Worm (Caenorhabditis elegans) whole organism, L1 larva: ENCODE measurements around the gene clpr-2.

ENCODE experiments used
- C16A3.4 ChIP-seq: fragments of 150-350 bp; optimal IDR thresholded peaks from 2 replicates; lab custom pipeline; 2014; ENCODE audit warnings: missing biosample characterization, missing genetic modification characterization
- C34B4.2 ChIP-seq: sonication (generic microtip); optimal IDR thresholded peaks from 2 replicates; lab custom pipeline; 2017; ENCODE audit warnings: mild to moderate bottlenecking, missing genetic modification characterization, missing compliant biosample characterization
- aly-2 ChIP-seq: fragments of 150-350 bp; optimal IDR thresholded peaks from 2 replicates; lab custom pipeline; 2014; ENCODE audit warnings: missing biosample characterization, missing genetic modification characterization
- blmp-1 ChIP-seq: fragments of 150-350 bp; optimal IDR thresholded peaks from 2 replicates; lab custom pipeline; 2014; ENCODE audit warnings: missing biosample characterization, missing genetic modification characterization
- ces-1 ChIP-seq: fragments of 150-350 bp; optimal IDR thresholded peaks from 2 replicates; lab custom pipeline; 2014; ENCODE audit warnings: missing biosample characterization, missing genetic modification reagents, missing genetic modification characterization
- dpl-1 ChIP-seq, 3 experiments: fragments of 150-350 bp in 2 of 3; sonication (generic microtip) in 1 of 3; optimal IDR thresholded peaks; 2 replicates each; lab custom pipeline; 2014 to 2017; ENCODE audit warnings: missing biosample characterization in 3 of 3, missing genetic modification characterization in 3 of 3, missing genetic modification reagents in 3 of 3
- dsc-1 ChIP-seq: sonication (generic microtip); optimal IDR thresholded peaks from 2 replicates; lab custom pipeline; 2016; ENCODE audit warnings: mild to moderate bottlenecking, missing genetic modification characterization, missing compliant biosample characterization
- efl-1 ChIP-seq, 4 experiments: fragments of 150-350 bp; optimal IDR thresholded peaks in 3 of 4; peaks in 1 of 4; 1 replicate in 1 of 4; 2 replicates in 3 of 4; lab custom pipeline; 2014; ENCODE audit warnings: missing biosample characterization in 2 of 4, missing genetic modification characterization in 2 of 4, missing genetic modification reagents in 2 of 4
- efl-3 ChIP-seq: fragments of 200-800 bp; sonication (Bioruptor generic); optimal IDR thresholded peaks from 2 replicates; lab custom pipeline; 2018; ENCODE audit warnings: mild to moderate bottlenecking, missing genetic modification characterization, missing compliant biosample characterization
- egl-13 ChIP-seq: sonication (generic microtip); optimal IDR thresholded peaks from 2 replicates; lab custom pipeline; 2016; ENCODE audit warnings: missing genotype, missing genetic modification reagents, missing genetic modification characterization, missing compliant biosample characterization
- elt-2 ChIP-seq: sonication (generic microtip); optimal IDR thresholded peaks from 2 replicates; lab custom pipeline; 2016; ENCODE audit warnings: missing genetic modification characterization, mild to moderate bottlenecking, inconsistent platforms, missing compliant biosample characterization, missing genetic modification reagents
- elt-3 ChIP-seq, 6 experiments: fragments of 150-350 bp in 1 of 6; sonication (generic microtip); optimal IDR thresholded peaks; 2 replicates each; lab custom pipeline; 2017 to 2018; ENCODE audit warnings: missing biosample characterization in 6 of 6, missing genetic modification characterization in 6 of 6, inconsistent platforms in 1 of 6
- fkh-8 ChIP-seq: sonication (generic microtip); optimal IDR thresholded peaks from 2 replicates; lab custom pipeline; 2016; ENCODE audit warnings: mild to moderate bottlenecking, missing genetic modification characterization, missing compliant biosample characterization
- hlh-4 ChIP-seq: sonication (generic microtip); optimal IDR thresholded peaks from 2 replicates; lab custom pipeline; 2016; ENCODE audit warnings: mild to moderate bottlenecking, missing genetic modification characterization, missing compliant biosample characterization
- jun-1 ChIP-seq: fragments of 150-350 bp; optimal IDR thresholded peaks from 2 replicates; lab custom pipeline; 2014; ENCODE audit warnings: missing biosample characterization, missing genetic modification reagents, missing genetic modification characterization
- lin-14 ChIP-seq: fragments of 200-800 bp; sonication (Bioruptor generic); optimal IDR thresholded peaks from 2 replicates; lab custom pipeline; 2018; ENCODE audit warnings: mild to moderate bottlenecking, missing genetic modification characterization, moderate library complexity, missing compliant biosample characterization
- lin-15B ChIP-seq: fragments of 150-350 bp; sonication (generic microtip); optimal IDR thresholded peaks from 3 replicates; lab custom pipeline; 2014; ENCODE audit warnings: missing biosample characterization, missing genetic modification characterization
- lin-35 ChIP-seq, 2 experiments: fragments of 150-350 bp; optimal IDR thresholded peaks; 2 replicates each; lab custom pipeline; 2014; ENCODE audit warnings: missing biosample characterization in 2 of 2, missing genetic modification characterization in 2 of 2, missing genetic modification reagents in 2 of 2
- lir-3 ChIP-seq: sonication (generic microtip); optimal IDR thresholded peaks from 2 replicates; lab custom pipeline; 2016; ENCODE audit warnings: mild to moderate bottlenecking, missing genetic modification characterization, moderate library complexity, missing compliant biosample characterization; ENCODE audit not compliant: poor library complexity
- lsy-2 ChIP-seq, 2 experiments: fragments of 150-350 bp; optimal IDR thresholded peaks; 2 replicates each; lab custom pipeline; 2014; ENCODE audit warnings: missing biosample characterization in 2 of 2, missing genetic modification characterization in 2 of 2
- mdl-1 ChIP-seq, 2 experiments: fragments of 150-350 bp; optimal IDR thresholded peaks; 2 replicates each; lab custom pipeline; 2014 to 2017; ENCODE audit warnings: missing biosample characterization in 2 of 2, missing genetic modification characterization in 2 of 2, inconsistent platforms in 1 of 2
- mef-2 ChIP-seq: fragments of 150-350 bp; optimal IDR thresholded peaks from 2 replicates; lab custom pipeline; 2014; ENCODE audit warnings: missing biosample characterization, missing genetic modification characterization
- nhr-11 ChIP-seq: fragments of 150-350 bp; optimal IDR thresholded peaks from 2 replicates; lab custom pipeline; 2014; ENCODE audit warnings: missing biosample characterization, missing genetic modification characterization
- nhr-12 ChIP-seq: sonication (generic microtip); optimal IDR thresholded peaks from 2 replicates; lab custom pipeline; 2017; ENCODE audit warnings: missing biosample characterization, missing genetic modification characterization
- nhr-19 ChIP-seq: fragments of 200-800 bp; sonication (Bioruptor generic); conservative IDR thresholded peaks from 2 replicates; pipeline ENCODE4 v1.3.6; 2022; ENCODE audit warnings: missing genetic modification characterization, missing compliant biosample characterization
- nhr-20 ChIP-seq: sonication (generic microtip); optimal IDR thresholded peaks from 2 replicates; lab custom pipeline; 2016; ENCODE audit warnings: mild to moderate bottlenecking, missing genetic modification characterization, missing compliant biosample characterization
- nhr-237 ChIP-seq: fragments of 150-350 bp; optimal IDR thresholded peaks from 2 replicates; lab custom pipeline; 2014; ENCODE audit warnings: missing biosample characterization, missing genetic modification characterization
- nhr-47 ChIP-seq: sonication (generic microtip); optimal IDR thresholded peaks from 2 replicates; lab custom pipeline; 2016; ENCODE audit warnings: mild to moderate bottlenecking, missing genetic modification characterization, moderate library complexity, missing compliant biosample characterization
- nhr-71 ChIP-seq: sonication (generic microtip); optimal IDR thresholded peaks from 2 replicates; lab custom pipeline; 2016; ENCODE audit warnings: mild to moderate bottlenecking, missing genetic modification characterization, moderate library complexity, missing compliant biosample characterization
- nhr-77 ChIP-seq: fragments of 150-350 bp; optimal IDR thresholded peaks from 2 replicates; lab custom pipeline; 2014; ENCODE audit warnings: missing biosample characterization, missing genetic modification characterization
- nhr-84 ChIP-seq: sonication (generic microtip); optimal IDR thresholded peaks from 2 replicates; lab custom pipeline; 2017; ENCODE audit warnings: missing biosample characterization, missing genetic modification characterization
- pax-3 ChIP-seq: fragments of 200-800 bp; sonication (Bioruptor generic); optimal IDR thresholded peaks from 2 replicates; lab custom pipeline; 2018; ENCODE audit warnings: mild to moderate bottlenecking, missing genetic modification characterization, moderate library complexity, missing compliant biosample characterization
- rnt-1 ChIP-seq: sonication (generic microtip); optimal IDR thresholded peaks from 2 replicates; lab custom pipeline; 2016; ENCODE audit warnings: mild to moderate bottlenecking, missing genetic modification characterization, moderate library complexity, missing compliant biosample characterization
- sox-4 ChIP-seq: sonication (generic microtip); optimal IDR thresholded peaks from 2 replicates; lab custom pipeline; 2016; ENCODE audit warnings: missing genetic modification characterization, missing compliant biosample characterization
- sup-37 ChIP-seq: fragments of 200-800 bp; sonication (Bioruptor generic); optimal IDR thresholded peaks from 2 replicates; lab custom pipeline; 2018; ENCODE audit warnings: mild to moderate bottlenecking, missing genetic modification characterization, missing compliant biosample characterization
- swsn-7 ChIP-seq: sonication (generic microtip); optimal IDR thresholded peaks from 2 replicates; lab custom pipeline; 2016; ENCODE audit warnings: missing genetic modification characterization, missing compliant biosample characterization
- tlp-1 ChIP-seq: fragments of 150-350 bp; optimal IDR thresholded peaks from 2 replicates; lab custom pipeline; 2014; ENCODE audit warnings: missing biosample characterization, missing genetic modification characterization
- unc-130 ChIP-seq: fragments of 150-350 bp; optimal IDR thresholded peaks from 2 replicates; lab custom pipeline; 2017; ENCODE audit warnings: missing biosample characterization, missing genetic modification characterization, inconsistent platforms
- unc-30 ChIP-seq: sonication (generic microtip); optimal IDR thresholded peaks from 2 replicates; lab custom pipeline; 2017; ENCODE audit warnings: missing biosample characterization, missing genetic modification characterization
- unc-62 ChIP-seq: fragments of 150-350 bp; optimal IDR thresholded peaks from 2 replicates; lab custom pipeline; 2014; ENCODE audit warnings: missing biosample characterization, missing genetic modification reagents, missing genetic modification characterization
- unc-98 ChIP-seq: fragments of 200-800 bp; sonication (Bioruptor generic); IDR thresholded peaks from 2 replicates; pipeline ENCODE4 v1.3.6; 2022; ENCODE audit warnings: missing genetic modification characterization, missing compliant biosample characterization
- xbp-1 ChIP-seq: sonication (generic microtip); optimal IDR thresholded peaks from 2 replicates; lab custom pipeline; 2016; ENCODE audit warnings: missing genetic modification characterization, missing compliant biosample characterization
- zag-1 ChIP-seq: fragments of 150-350 bp; optimal IDR thresholded peaks from 2 replicates; lab custom pipeline; 2014; ENCODE audit warnings: missing biosample characterization, missing genetic modification characterization
- ztf-11 ChIP-seq, 2 experiments: sonication (generic microtip); optimal IDR thresholded peaks; 2 replicates each; lab custom pipeline; 2016 to 2017; ENCODE audit warnings: missing genetic modification characterization in 2 of 2, missing biosample characterization in 1 of 2, missing compliant biosample characterization in 1 of 2
- ztf-4 ChIP-seq: fragments of 150-350 bp; optimal IDR thresholded peaks from 2 replicates; lab custom pipeline; 2014; ENCODE audit warnings: missing biosample characterization, missing genetic modification characterization

clpr-2 gene

DNA sequence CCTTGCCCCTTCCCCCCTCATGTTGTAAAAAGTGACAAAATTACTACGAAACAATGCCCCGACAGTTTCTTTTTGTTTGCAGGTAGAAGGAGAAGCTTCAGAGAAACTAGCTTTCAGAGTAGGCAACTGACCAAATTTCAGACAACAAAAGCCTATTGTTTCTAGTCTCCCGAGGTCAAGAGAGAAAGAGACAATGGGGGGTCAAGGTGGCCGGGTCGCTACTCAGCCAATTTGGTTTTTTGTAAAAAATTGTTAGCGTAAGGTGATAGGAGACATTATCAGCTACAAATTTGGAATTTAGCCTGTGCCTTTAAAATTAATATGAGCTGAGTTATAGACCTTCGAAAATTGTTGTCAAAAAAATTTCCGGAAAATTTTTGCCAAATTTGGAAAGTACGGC, 23.8 kb upstream of the clpr-2 start:
- TF ChIP-seq efl-1 (optimal IDR thresholded peaks at IDR 0.05; lab: Kevin White, UChicago) (no peak), efl-1 (GFP tag; optimal IDR thresholded peaks at IDR 0.05 in 1 of 2; lab: Kevin White, UChicago) (peak in 1 of 2 experiments; percentile 15), unc-62 (no peak)

DNA sequence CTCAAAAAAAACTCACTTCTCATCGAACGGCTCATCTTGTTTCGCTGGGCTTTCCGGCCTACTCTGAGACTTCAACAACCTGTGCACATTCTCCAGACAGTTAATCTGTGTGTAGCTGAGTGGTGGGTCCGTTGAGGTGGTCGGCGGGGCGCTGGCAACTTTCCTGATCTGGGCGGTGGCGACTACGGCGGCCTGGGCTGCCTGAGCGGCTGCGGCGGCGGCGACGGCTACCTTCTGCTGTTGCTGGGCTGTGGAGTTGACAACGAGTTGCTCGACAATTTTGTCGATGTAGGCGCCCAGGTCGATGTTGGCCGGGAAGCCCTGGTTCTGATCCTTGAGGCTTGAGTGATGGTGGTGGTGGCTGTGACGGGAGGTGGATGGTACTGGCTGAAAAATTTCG, 22.7 kb upstream of the clpr-2 start:
- TF ChIP-seq fkh-8 (no peak), ztf-4 (tag; lab: Kevin White, UChicago) (no peak), ztf-11 (tag; optimal IDR thresholded peaks at IDR 0.05; lab: Kevin White, UChicago) (no peak), C16A3.4 (tag; lab: Kevin White, UChicago) (no peak), nhr-12 (tag; lab: Kevin White, UChicago) (no peak), mef-2 (tag; lab: Kevin White, UChicago) (no peak), lin-35 (GFP tag; optimal IDR thresholded peaks at IDR 0.05; lab: Kevin White, UChicago) (no peak), elt-3 (tag; optimal IDR thresholded peaks at IDR 0.05; lab: Kevin White, UChicago) (no peak), lir-3 (no peak)

DNA sequence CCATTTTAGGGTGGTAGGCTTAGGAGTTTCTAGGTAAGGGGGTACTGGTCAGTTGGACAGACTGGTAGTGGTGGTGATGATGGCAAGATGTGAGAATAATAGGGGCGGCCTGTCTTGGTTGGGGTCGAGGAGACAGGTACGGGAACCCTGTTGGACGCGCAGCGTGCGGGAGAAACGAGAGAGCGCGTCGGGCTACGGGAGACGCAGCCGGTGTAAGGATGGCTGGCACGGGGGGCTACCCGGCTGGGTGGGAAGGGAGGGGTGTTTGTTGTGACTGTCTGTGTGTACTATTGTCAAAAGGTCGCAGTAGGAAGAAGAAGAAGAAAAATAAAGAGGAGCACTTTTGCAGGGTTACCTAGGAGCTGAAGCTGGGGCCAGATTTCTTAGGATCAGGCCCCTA, 22.3 kb upstream of the clpr-2 start:
- peak in 1 of 2 experiments; percentile 28 for TF ChIP-seq efl-1 (optimal IDR thresholded peaks at IDR 0.05; lab: Kevin White, UChicago)
- peak in 1 of 2 experiments; percentile 29 for TF ChIP-seq efl-1 (GFP tag; optimal IDR thresholded peaks at IDR 0.05 in 1 of 2; lab: Kevin White, UChicago)
- no peak for TF ChIP-seq nhr-84 (tag; lab: Kevin White, UChicago)
- TF ChIP-seq blmp-1 (tag; lab: Kevin White, UChicago) = peak; percentile 30
- no peak for TF ChIP-seq egl-13 (tag; lab: Kevin White, UChicago)
- peak; percentile 21 for TF ChIP-seq rnt-1
- peak in 1 of 2 experiments; percentile 5 for TF ChIP-seq mdl-1 (tag; optimal IDR thresholded peaks at IDR 0.05; lab: Kevin White, UChicago)
- no peak for TF ChIP-seq ces-1 (GFP tag; lab: Kevin White, UChicago)
- TF ChIP-seq unc-30 (tag; lab: Kevin White, UChicago) = no peak
- no peak for TF ChIP-seq unc-62
- TF ChIP-seq lin-14 (GFP tag; lab: Kevin White, UChicago) = peak; percentile 14
- TF ChIP-seq ztf-11 (tag; optimal IDR thresholded peaks at IDR 0.05; lab: Kevin White, UChicago) = no peak

DNA sequence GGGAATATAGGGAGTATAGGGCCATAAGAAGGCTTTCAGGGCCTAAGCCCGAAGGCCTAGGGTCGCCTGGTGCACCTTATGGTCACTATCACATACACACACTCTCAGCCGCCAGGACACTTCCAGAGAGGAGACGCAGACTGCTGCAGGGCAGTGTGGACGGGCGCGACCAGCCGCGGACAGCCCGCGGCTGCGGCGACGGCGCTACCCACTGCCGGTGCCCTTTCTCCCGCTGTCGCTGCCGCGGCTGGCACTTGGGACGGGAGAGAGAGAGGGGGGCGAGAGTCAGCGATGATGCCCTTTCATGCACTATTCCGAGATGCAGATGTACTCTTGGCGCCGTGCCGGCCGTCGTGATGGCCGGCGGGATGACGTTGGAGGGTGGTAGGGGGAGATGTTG, 20.9 kb upstream of the clpr-2 start:
- TF ChIP-seq C16A3.4 (tag; lab: Kevin White, UChicago) (no peak), lir-3 (no peak), aly-2 (tag; lab: Kevin White, UChicago) (no peak), pax-3 (no peak), dpl-1 (GFP tag; optimal IDR thresholded peaks at IDR 0.05; lab: Kevin White, UChicago) (no peak), xbp-1 (no peak), nhr-237 (tag; lab: Kevin White, UChicago) (no peak), mdl-1 (tag; optimal IDR thresholded peaks at IDR 0.05; lab: Kevin White, UChicago) (no peak), lin-15B (tag; lab: Kevin White, UChicago) (no peak), efl-3 (GFP tag; lab: Kevin White, UChicago) (no peak), nhr-71 (tag; lab: Kevin White, UChicago) (peak; percentile 23), lsy-2 (tag; optimal IDR thresholded peaks at IDR 0.05; lab: Kevin White, UChicago) (peak in 1 of 2 experiments; percentile 6), zag-1 (tag; lab: Kevin White, UChicago) (no peak), rnt-1 (no peak), blmp-1 (tag; lab: Kevin White, UChicago) (peak; percentile 54), dsc-1 (tag; lab: Kevin White, UChicago) (no peak), unc-98 (GFP tag; lab: Robert Waterston, UW) (no peak), elt-2 (tag; lab: Kevin White, UChicago) (no peak), ztf-11 (tag; optimal IDR thresholded peaks at IDR 0.05; lab: Kevin White, UChicago) (peak in 1 of 2 experiments; percentile 43), sup-37 (GFP tag; lab: Kevin White, UChicago) (no peak), nhr-47 (tag; lab: Kevin White, UChicago) (peak; percentile 46), sox-4 (tag; lab: Kevin White, UChicago) (no peak), nhr-11 (tag; lab: Kevin White, UChicago) (no peak), jun-1 (peak; percentile 24), unc-30 (tag; lab: Kevin White, UChicago) (no peak), C34B4.2 (tag; lab: Kevin White, UChicago) (no peak), unc-62 (no peak), nhr-19 (GFP tag; lab: Robert Waterston, UW) (no peak), swsn-7 (peak; percentile 35), unc-130 (tag; lab: Kevin White, UChicago) (no peak), nhr-77 (tag; lab: Kevin White, UChicago) (no peak), nhr-20 (tag; lab: Kevin White, UChicago) (peak; percentile 5), hlh-4 (tag; lab: Kevin White, UChicago) (no peak), tlp-1 (no peak)
